Worm (Caenorhabditis elegans) whole organism, young adult: ENCODE results near the gene rfs-1.

Source experiments
- F23B12.7 ChIP-seq: sonication (generic microtip); optimal IDR thresholded peaks from 2 replicates; lab custom pipeline; 2017; ENCODE audit warnings: missing genetic modification characterization, mild to moderate bottlenecking, missing compliant biosample characterization, antibody characterized with exemption, moderate library complexity; ENCODE audit not compliant: insufficient read depth
- T07F8.4 ChIP-seq: sonication (generic microtip); optimal IDR thresholded peaks from 2 replicates; lab custom pipeline; 2016; ENCODE audit warnings: mild to moderate bottlenecking, missing genetic modification characterization, moderate library complexity, missing compliant biosample characterization
- Y79H2A.3 ChIP-seq: fragments of 200-800 bp; sonication (Bioruptor generic); conservative IDR thresholded peaks from 2 replicates; pipeline ENCODE4 v1.3.6; 2022; ENCODE audit warnings: missing genetic modification reagents, missing genetic modification characterization, missing compliant biosample characterization
- hsf-1 ChIP-seq: fragments of 200-800 bp; sonication (Bioruptor generic); IDR thresholded peaks from 2 replicates; pipeline ENCODE4 v1.3.6; 2022; ENCODE audit warnings: missing genetic modification reagents, missing genetic modification characterization, missing compliant biosample characterization
- mcd-1 ChIP-seq: fragments of 200-800 bp; sonication (Bioruptor generic); IDR thresholded peaks from 2 replicates; pipeline ENCODE4 v1.3.6; 2022; ENCODE audit warnings: missing genetic modification reagents, missing genetic modification characterization, missing compliant biosample characterization
- snpc-3.4 ChIP-seq: sonication (generic microtip); optimal IDR thresholded peaks from 2 replicates; lab custom pipeline; 2017; ENCODE audit warnings: missing genetic modification characterization, mild to moderate bottlenecking, missing compliant biosample characterization, antibody characterized with exemption, moderate library complexity, missing genotype, missing genetic modification reagents
- snpc-4 ChIP-seq, 5 experiments: fragments of 150-350 bp in 1 of 5; sonication (generic microtip) in 4 of 5; optimal IDR thresholded peaks; 2 replicates each; lab custom pipeline; 2014 to 2018; ENCODE audit warnings: missing genetic modification characterization in 5 of 5, missing biosample characterization in 3 of 5, antibody characterized with exemption in 2 of 5, mild to moderate bottlenecking in 2 of 5, missing compliant biosample characterization in 2 of 5, missing genotype in 2 of 5, moderate library complexity in 2 of 5, missing genetic modification reagents in 1 of 5
- tlf-1 ChIP-seq: fragments of 200-800 bp; sonication (Bioruptor generic); optimal IDR thresholded peaks from 2 replicates; lab custom pipeline; 2018; ENCODE audit warnings: mild to moderate bottlenecking, missing genetic modification characterization, missing compliant biosample characterization
- unc-62 ChIP-seq: fragments of 150-350 bp; optimal IDR thresholded peaks from 2 replicates; lab custom pipeline; 2014; ENCODE audit warnings: missing biosample characterization, missing genetic modification reagents, missing genetic modification characterization
- ztf-18 ChIP-seq: sonication (generic microtip); optimal IDR thresholded peaks from 2 replicates; lab custom pipeline; 2016; ENCODE audit warnings: missing genotype, mild to moderate bottlenecking, missing genetic modification characterization, missing compliant biosample characterization
- ztf-28 ChIP-seq: fragments of 200-800 bp; sonication (Bioruptor generic); IDR thresholded peaks from 2 replicates; pipeline ENCODE4 v1.3.6; 2022; ENCODE audit warnings: missing genetic modification reagents, missing genetic modification characterization, missing compliant biosample characterization

ce11 chrIII:8181581-8181980, 44.7 kb upstream of the rfs-1 start, which contains the start of gene spc-2:
- TF ChIP-seq ztf-28 = no peak
- no peak for TF ChIP-seq unc-62 (GFP tag; lab: Kevin White, UChicago)
- TF ChIP-seq tlf-1 (GFP tag; lab: Kevin White, UChicago) = no peak
- no peak for TF ChIP-seq snpc-3.4 (tag; lab: Kevin White, UChicago)
- TF ChIP-seq Y79H2A.3 (GFP tag; lab: Robert Waterston, UW) = no peak
- no peak for TF ChIP-seq T07F8.4 (tag; lab: Kevin White, UChicago)
- TF ChIP-seq F23B12.7 (tag; lab: Kevin White, UChicago) = no peak
- no peak for TF ChIP-seq snpc-4 (GFP tag; optimal IDR thresholded peaks at IDR 0.05; lab: Kevin White, UChicago)
- no peak for TF ChIP-seq snpc-4 (tag; optimal IDR thresholded peaks at IDR 0.05; lab: Kevin White, UChicago)
- TF ChIP-seq mcd-1 (GFP tag; lab: Robert Waterston, UW) = no peak
- no peak for TF ChIP-seq hsf-1 (GFP tag; lab: Robert Waterston, UW)
- TF ChIP-seq ztf-18 (tag; lab: Kevin White, UChicago) = no peak
